Worm (Caenorhabditis elegans) whole organism, L4 larva: ENCODE measurements around the gene srsx-34.

Experiments used
- R02D3.7 ChIP-seq: fragments of 150-350 bp; sonication (generic microtip); optimal IDR thresholded peaks from 3 replicates; lab custom pipeline; 2014; ENCODE audit warnings: missing biosample characterization, missing genetic modification characterization
- daf-8 ChIP-seq: fragments of 200-800 bp; sonication (Bioruptor generic); IDR thresholded peaks from 2 replicates; pipeline ENCODE4 v1.3.6; 2022; ENCODE audit warnings: missing genetic modification characterization, missing compliant biosample characterization
- duxl-1 ChIP-seq: sonication (generic microtip); optimal IDR thresholded peaks from 2 replicates; lab custom pipeline; 2016; ENCODE audit warnings: mild to moderate bottlenecking, missing genetic modification characterization, moderate library complexity, missing compliant biosample characterization; ENCODE audit not compliant: poor library complexity
- mep-1 ChIP-seq: fragments of 150-350 bp; sonication (generic microtip); optimal IDR thresholded peaks from 3 replicates; lab custom pipeline; 2014; ENCODE audit warnings: missing biosample characterization, missing genetic modification characterization
- nhr-48 ChIP-seq: sonication (generic microtip); optimal IDR thresholded peaks from 2 replicates; lab custom pipeline; 2016; ENCODE audit warnings: mild to moderate bottlenecking, missing genetic modification characterization, missing compliant biosample characterization
- set-16 ChIP-seq: fragments of 200-800 bp; sonication (Bioruptor generic); IDR thresholded peaks from 2 replicates; pipeline ENCODE4 v1.3.6; 2022; ENCODE audit warnings: missing genetic modification reagents, missing genetic modification characterization, missing compliant biosample characterization
- zag-1 ChIP-seq: fragments of 150-350 bp; optimal IDR thresholded peaks from 2 replicates; lab custom pipeline; 2014; ENCODE audit warnings: missing biosample characterization, missing genetic modification characterization

ce11 chrV:9051100-9051499 lies 15.3 kb downstream of the srsx-34 start, which contains the start of gene C25E10.7:
- TF ChIP-seq set-16 (GFP tag; lab: Robert Waterston, UW) (no peak), zag-1 (tag; lab: Kevin White, UChicago) (no peak), R02D3.7 (tag; lab: Kevin White, UChicago) (no peak), mep-1 (no peak), duxl-1 (tag; lab: Kevin White, UChicago) (no peak), nhr-48 (tag; lab: Kevin White, UChicago) (no peak), daf-8 (GFP tag; lab: Robert Waterston, UW) (no peak)
